Fruit fly (Drosophila melanogaster) whole organism, embryonic: Measurements from ENCODE around the gene CG15343.

Source experiments
- Atf6 ChIP-seq: fragments of 200-800 bp; sonication (Bioruptor generic); IDR thresholded peaks from 2 replicates; pipeline ENCODE4 v1.3.6; 2022; ENCODE audit warnings: missing biosample characterization, missing genetic modification characterization
- CG10267 ChIP-seq: fragments of 200-800 bp; sonication (Bioruptor generic); optimal IDR thresholded peaks from 2 replicates; lab custom pipeline; 2018; ENCODE audit warnings: missing biosample characterization, mild to moderate bottlenecking, missing genetic modification characterization, moderate library complexity
- CG10565 ChIP-seq: fragments of 200-800 bp; sonication (Bioruptor generic); optimal IDR thresholded peaks from 3 replicates; lab custom pipeline; 2016; ENCODE audit warnings: missing biosample characterization, mild to moderate bottlenecking, missing genetic modification characterization
- CG11695 ChIP-seq: fragments of 200-800 bp; sonication (Bioruptor generic); IDR thresholded peaks from 3 replicates; pipeline ENCODE4 v1.3.6; 2022; ENCODE audit warnings: missing biosample characterization, missing genetic modification characterization
- CG11723 ChIP-seq: fragments of 200-800 bp; sonication (Bioruptor generic); optimal IDR thresholded peaks from 2 replicates; lab custom pipeline; 2017; ENCODE audit warnings: missing biosample characterization, mild to moderate bottlenecking, missing genetic modification characterization
- CG1233 ChIP-seq: fragments of 200-800 bp; sonication (Bioruptor generic); optimal IDR thresholded peaks from 4 replicates; lab custom pipeline; 2018; ENCODE audit warnings: missing biosample characterization, mild to moderate bottlenecking, missing genetic modification characterization
- CG15073 ChIP-seq: fragments of 200-800 bp; sonication (Bioruptor generic); optimal IDR thresholded peaks from 2 replicates; lab custom pipeline; 2016; ENCODE audit warnings: missing biosample characterization, missing genetic modification characterization
- CG17829 ChIP-seq: fragments of 200-800 bp; optimal IDR thresholded peaks from 2 replicates; lab custom pipeline; 2019; ENCODE audit warnings: missing biosample characterization, mild to moderate bottlenecking, missing genetic modification characterization, moderate library complexity
- CG3281 ChIP-seq: fragments of 200-800 bp; sonication (Bioruptor generic); optimal IDR thresholded peaks from 3 replicates; lab custom pipeline; 2017; ENCODE audit warnings: missing biosample characterization, mild to moderate bottlenecking, missing genetic modification characterization
- CG34376 ChIP-seq: fragments of 200-800 bp; sonication (Bioruptor generic); optimal IDR thresholded peaks from 2 replicates; lab custom pipeline; 2018; ENCODE audit warnings: missing biosample characterization, mild to moderate bottlenecking, missing genetic modification characterization
- CG42726 ChIP-seq: fragments of 200-800 bp; sonication (Bioruptor generic); IDR thresholded peaks from 2 replicates; pipeline ENCODE4 v1.3.6; 2022; ENCODE audit warnings: missing biosample characterization, missing genetic modification characterization; ENCODE audit not compliant: partially characterized antibody
- CG4360 ChIP-seq: fragments of 200-800 bp; sonication (Bioruptor generic); IDR thresholded peaks from 2 replicates; pipeline ENCODE4 v1.3.6; 2022; ENCODE audit warnings: missing biosample characterization, missing genetic modification characterization
- CG4404 ChIP-seq: fragments of 200-800 bp; sonication (Bioruptor generic); IDR thresholded peaks from 2 replicates; pipeline ENCODE4 v1.3.6; 2022; ENCODE audit warnings: missing biosample characterization, missing genetic modification characterization
- CG4820 ChIP-seq: fragments of 200-800 bp; sonication (Bioruptor generic); optimal IDR thresholded peaks from 3 replicates; lab custom pipeline; 2016; ENCODE audit warnings: missing biosample characterization, missing genetic modification characterization
- CG6683 ChIP-seq: fragments of 200-800 bp; sonication (Bioruptor generic); optimal IDR thresholded peaks from 2 replicates; lab custom pipeline; 2017; ENCODE audit warnings: missing biosample characterization, mild to moderate bottlenecking, missing genetic modification characterization, missing genetic modification reagents
- CG7357 ChIP-seq: fragments of 200-800 bp; sonication (Bioruptor generic); IDR thresholded peaks from 3 replicates; pipeline ENCODE4 v1.3.6; 2022; ENCODE audit warnings: missing biosample characterization, missing genetic modification characterization
- CG7963 ChIP-seq: fragments of 200-800 bp; sonication (Bioruptor generic); IDR thresholded peaks from 3 replicates; pipeline ENCODE4 v1.3.6; 2022; ENCODE audit warnings: missing biosample characterization, missing genetic modification characterization; ENCODE audit not compliant: partially characterized antibody
- CG8281 ChIP-seq: fragments of 200-800 bp; sonication (Bioruptor generic); optimal IDR thresholded peaks from 2 replicates; lab custom pipeline; 2018; ENCODE audit warnings: missing biosample characterization, mild to moderate bottlenecking, missing genetic modification characterization, moderate library complexity
- CG9215 ChIP-seq: fragments of 200-800 bp; sonication (Bioruptor generic); IDR thresholded peaks from 2 replicates; pipeline ENCODE4 v1.3.6; 2022; ENCODE audit warnings: missing biosample characterization, missing genetic modification characterization
- Chrac-16 ChIP-seq: fragments of 200-800 bp; sonication (Bioruptor generic); optimal IDR thresholded peaks from 3 replicates; lab custom pipeline; 2016; ENCODE audit warnings: missing biosample characterization, missing genetic modification characterization
- Doc2 ChIP-seq: fragments of 200-800 bp; sonication (Bioruptor generic); IDR thresholded peaks from 2 replicates; pipeline ENCODE4 v1.3.6; 2022; ENCODE audit warnings: missing biosample characterization, missing genetic modification characterization
- Dp ChIP-seq: fragments of 200-800 bp; sonication (Bioruptor generic); optimal IDR thresholded peaks from 2 replicates; lab custom pipeline; 2018; ENCODE audit warnings: missing biosample characterization, mild to moderate bottlenecking, missing genetic modification characterization, moderate library complexity
- Ets65A ChIP-seq: fragments of 200-800 bp; sonication (Bioruptor generic); peaks from one replicate; lab custom pipeline; 2016; ENCODE audit warnings: missing biosample characterization, missing genetic modification characterization
- Ets97D ChIP-seq: fragments of 200-800 bp; sonication (Bioruptor generic); optimal IDR thresholded peaks from 3 replicates; lab custom pipeline; 2016; ENCODE audit warnings: missing biosample characterization, missing genetic modification characterization
- Fer1 ChIP-seq: fragments of 200-800 bp; sonication (Bioruptor generic); optimal IDR thresholded peaks from 2 replicates; lab custom pipeline; 2017; ENCODE audit warnings: missing biosample characterization, mild to moderate bottlenecking, missing genetic modification characterization
- Lim3 ChIP-seq: fragments of 200-800 bp; sonication (Bioruptor generic); IDR thresholded peaks from 2 replicates; pipeline ENCODE4 v1.3.6; 2022; ENCODE audit warnings: missing biosample characterization, missing genetic modification characterization
- Mad ChIP-seq: fragments of 200-800 bp; sonication (Bioruptor generic); optimal IDR thresholded peaks from 2 replicates; lab custom pipeline; 2016; ENCODE audit warnings: missing biosample characterization, missing genetic modification characterization
- NK7.1 ChIP-seq: fragments of 200-800 bp; sonication (Bioruptor generic); optimal IDR thresholded peaks from 3 replicates; lab custom pipeline; 2016; ENCODE audit warnings: missing biosample characterization, missing genetic modification characterization
- Neu2 ChIP-seq: fragments of 200-800 bp; sonication (Bioruptor generic); optimal IDR thresholded peaks from 3 replicates; lab custom pipeline; 2016; ENCODE audit warnings: missing biosample characterization, missing genetic modification characterization, borderline replicate concordance
- Usf ChIP-seq: fragments of 200-800 bp; sonication (Bioruptor generic); optimal IDR thresholded peaks from 2 replicates; lab custom pipeline; 2017; ENCODE audit warnings: missing genotype, missing biosample characterization, missing genetic modification characterization
- Xrp1 ChIP-seq: fragments of 200-800 bp; sonication (Bioruptor generic); IDR thresholded peaks from 2 replicates; pipeline ENCODE4 v1.3.6; 2022; ENCODE audit warnings: missing biosample characterization, missing genetic modification characterization
- al ChIP-seq: fragments of 200-800 bp; sonication (Bioruptor generic); IDR thresholded peaks from 2 replicates; pipeline ENCODE4 v1.3.6; 2022; ENCODE audit warnings: missing biosample characterization, missing genetic modification characterization
- chm ChIP-seq: fragments of 200-800 bp; sonication (Bioruptor generic); IDR thresholded peaks from 2 replicates; pipeline ENCODE4 v1.3.6; 2022; ENCODE audit warnings: missing biosample characterization, missing genetic modification characterization
- dpn ChIP-seq, 2 experiments: fragments of 200-800 bp; sonication (Bioruptor generic); optimal IDR thresholded peaks; 3 replicates each; lab custom pipeline; 2016; ENCODE audit warnings: missing biosample characterization in 2 of 2, missing genetic modification characterization in 2 of 2
- ems ChIP-seq: fragments of 200-800 bp; sonication (Bioruptor generic); optimal IDR thresholded peaks from 3 replicates; lab custom pipeline; 2016; ENCODE audit warnings: missing biosample characterization, missing genetic modification characterization
- fd102C ChIP-seq: fragments of 200-800 bp; sonication (Bioruptor generic); optimal IDR thresholded peaks from 2 replicates; lab custom pipeline; 2018; ENCODE audit warnings: missing biosample characterization, mild to moderate bottlenecking, missing genetic modification characterization, moderate library complexity
- gce ChIP-seq: fragments of 200-800 bp; sonication (Bioruptor generic); IDR thresholded peaks from 3 replicates; pipeline ENCODE4 v1.3.6; 2022; ENCODE audit warnings: missing biosample characterization, missing genetic modification characterization
- gfzf ChIP-seq: fragments of 200-800 bp; sonication (Bioruptor generic); optimal IDR thresholded peaks from 2 replicates; lab custom pipeline; 2016; ENCODE audit warnings: missing biosample characterization, mild to moderate bottlenecking, missing genetic modification characterization, moderate library complexity
- jumu ChIP-seq: fragments of 200-800 bp; sonication (Bioruptor generic); optimal IDR thresholded peaks from 3 replicates; lab custom pipeline; 2016; ENCODE audit warnings: missing biosample characterization, missing genetic modification characterization
- org-1 ChIP-seq: fragments of 200-800 bp; sonication (Bioruptor generic); optimal IDR thresholded peaks from 2 replicates; lab custom pipeline; 2017; ENCODE audit warnings: missing biosample characterization, missing genetic modification characterization
- pan ChIP-seq, 4 experiments: fragments of >200 bp in 3 of 4; fragments of 200-800 bp in 1 of 4; sonication (Bioruptor generic) in 1 of 4; optimal IDR thresholded peaks in 3 of 4; IDR thresholded peaks in 1 of 4; 2 replicates each; pipeline versions ENCODE4 v1.3.6 to Lab custom; 2017 to 2022; ENCODE audit warnings: missing biosample characterization in 2 of 4, missing genetic modification characterization in 2 of 4, mixed read lengths in 1 of 4
- pb ChIP-seq: fragments of 200-800 bp; sonication (Bioruptor generic); optimal IDR thresholded peaks from 3 replicates; lab custom pipeline; 2016; ENCODE audit warnings: missing biosample characterization, missing genetic modification characterization
- rib ChIP-seq: fragments of 200-800 bp; sonication (Bioruptor generic); IDR thresholded peaks from 2 replicates; pipeline ENCODE4 v1.3.6; 2022; ENCODE audit warnings: missing biosample characterization, missing genetic modification characterization
- sd ChIP-seq: fragments of 200-800 bp; sonication (Bioruptor generic); optimal IDR thresholded peaks from 3 replicates; lab custom pipeline; 2018; ENCODE audit warnings: missing biosample characterization, mild to moderate bottlenecking, missing genetic modification characterization, moderate library complexity
- sens-2 ChIP-seq: fragments of 200-800 bp; sonication (Bioruptor generic); IDR thresholded peaks from 2 replicates; pipeline ENCODE4 v1.3.6; 2022; ENCODE audit warnings: missing biosample characterization, missing genetic modification characterization
- sna ChIP-seq: fragments of 200-800 bp; sonication (Bioruptor generic); IDR thresholded peaks from 2 replicates; pipeline ENCODE4 v1.3.6; 2022; ENCODE audit warnings: missing biosample characterization, missing genetic modification characterization; ENCODE audit not compliant: partially characterized antibody
- sr ChIP-seq: fragments of 200-800 bp; sonication (Bioruptor generic); IDR thresholded peaks from 3 replicates; pipeline ENCODE4 v1.3.6; 2022; ENCODE audit warnings: missing biosample characterization, missing genetic modification characterization
- tin ChIP-seq: fragments of 200-800 bp; sonication (Bioruptor generic); optimal IDR thresholded peaks from 3 replicates; lab custom pipeline; 2016; ENCODE audit warnings: missing biosample characterization, missing genetic modification characterization
- trh ChIP-seq: fragments of 200-800 bp; sonication (Bioruptor generic); optimal IDR thresholded peaks from 2 replicates; lab custom pipeline; 2016; ENCODE audit warnings: missing biosample characterization, missing genetic modification characterization
- tup ChIP-seq: fragments of 200-800 bp; sonication (Bioruptor generic); optimal IDR thresholded peaks from 2 replicates; lab custom pipeline; 2016; ENCODE audit warnings: missing biosample characterization, mild to moderate bottlenecking, missing genetic modification characterization, moderate library complexity
- zen ChIP-seq: fragments of 200-800 bp; sonication (Bioruptor generic); optimal IDR thresholded peaks from 3 replicates; lab custom pipeline; 2018; ENCODE audit warnings: missing biosample characterization, mild to moderate bottlenecking, missing genetic modification characterization, moderate library complexity

CG15343 gene

dm6 chrX:8233167-8233566 is 40.4 kb downstream of the CG15343 start (continued):
- TF ChIP-seq CG10565 (GFP tag; lab: Kevin White, UChicago) (no peak), CG11695 (GFP tag; lab: Robert Waterston, UW) (0 out of 3 replicates have a peak, but pooled peaks have one; percentile 24), CG7963 (GFP tag; lab: Robert Waterston, UW) (no peak), zen (tag; lab: Kevin White, UChicago) (no peak), CG4404 (GFP tag; lab: Robert Waterston, UW) (no peak), trh (GFP tag; lab: Kevin White, UChicago) (no peak), Fer1 (peak; percentile 44), jumu (GFP tag; lab: Kevin White, UChicago) (no peak), sens-2 (no peak), Chrac-16 (GFP tag; lab: Kevin White, UChicago) (no peak), CG11723 (GFP tag; lab: Kevin White, UChicago) (no peak), NK7.1 (no peak), Usf (GFP tag; lab: Kevin White, UChicago) (no peak), chm (no peak), CG15073 (GFP tag; lab: Kevin White, UChicago) (no peak), Dp (GFP tag; lab: Kevin White, UChicago) (no peak), CG4820 (GFP tag; lab: Kevin White, UChicago) (no peak), CG4360 (GFP tag; lab: Robert Waterston, UW) (no peak), pan (optimal IDR thresholded peaks at IDR 0.05; lab: Kevin White, UChicago) (no peak), pan (GFP tag; optimal IDR thresholded peaks at IDR 0.05 in 1 of 2, IDR thresholded peaks at IDR 0.05 in 1 of 2) (peak in 1 of 2 experiments; percentile 39), Mad (GFP tag; lab: Kevin White, UChicago) (no peak), CG9215 (GFP tag; lab: Robert Waterston, UW) (0 out of 2 replicates have a peak, but pooled peaks have one; percentile 31), Atf6 (GFP tag; lab: Robert Waterston, UW) (0 out of 2 replicates have a peak, but pooled peaks have one; percentile 45), al (peak; percentile 22; the same call in 1 of the 2 replicates), CG8281 (tag; lab: Kevin White, UChicago) (no peak), tup (GFP tag; lab: Kevin White, UChicago) (no peak), pb (no peak), Ets65A (no peak), Ets97D (GFP tag; lab: Kevin White, UChicago) (peak; percentile 2), sd (peak; percentile 32), CG7357 (no peak), CG17829 (tag; lab: Kevin White, UChicago) (no peak), CG3281 (GFP tag; lab: Kevin White, UChicago) (peak; percentile 28), gce (GFP tag; lab: Robert Waterston, UW) (no peak), CG34376 (peak; percentile 6), gfzf (GFP tag; lab: Kevin White, UChicago) (no peak), CG10267 (tag; lab: Kevin White, UChicago) (no peak), Doc2 (GFP tag; lab: Robert Waterston, UW) (no peak), dpn (GFP tag; optimal IDR thresholded peaks at IDR 0.05; lab: Kevin White, UChicago) (peak; percentile 1 to 6), org-1 (no peak), CG6683 (GFP tag; lab: Kevin White, UChicago) (no peak), rib (no peak), Neu2 (GFP tag; lab: Kevin White, UChicago) (no peak), Xrp1 (no peak), ems (GFP tag; lab: Kevin White, UChicago) (no peak), CG42726 (GFP tag; lab: Robert Waterston, UW) (no peak), fd102C (GFP tag; lab: Kevin White, UChicago) (no peak), tin (GFP tag; lab: Kevin White, UChicago) (no peak), Lim3 (GFP tag; lab: Robert Waterston, UW) (no peak), sna (GFP tag; lab: Robert Waterston, UW) (no peak), CG1233 (GFP tag; lab: Kevin White, UChicago) (no peak), sr (GFP tag; lab: Robert Waterston, UW) (no peak)
